Worm (Caenorhabditis elegans) whole organism, late embryonic: ENCODE data around the gene spin-2.

Source experiments
- C08G9.2 ChIP-seq: sonication (generic microtip); optimal IDR thresholded peaks from 2 replicates; lab custom pipeline; 2016; ENCODE audit warnings: mild to moderate bottlenecking, missing genetic modification characterization, moderate library complexity, missing compliant biosample characterization
- C38D4.7 ChIP-seq: fragments of 200-800 bp; sonication (Bioruptor generic); optimal IDR thresholded peaks from 2 replicates; lab custom pipeline; 2018; ENCODE audit warnings: mild to moderate bottlenecking, missing genetic modification characterization, moderate library complexity, missing compliant biosample characterization
- F13H6.1 ChIP-seq: sonication (generic microtip); optimal IDR thresholded peaks from 2 replicates; lab custom pipeline; 2016; ENCODE audit warnings: missing genetic modification characterization, missing compliant biosample characterization
- K09A11.1 ChIP-seq: sonication (generic microtip); optimal IDR thresholded peaks from 2 replicates; lab custom pipeline; 2017; ENCODE audit warnings: antibody characterized with exemption, mild to moderate bottlenecking, missing genetic modification characterization, missing compliant biosample characterization; ENCODE audit not compliant: insufficient read depth
- T23F11.4 ChIP-seq: fragments of 200-800 bp; sonication (Bioruptor generic); optimal IDR thresholded peaks from 2 replicates; lab custom pipeline; 2018; ENCODE audit warnings: mild to moderate bottlenecking, missing genetic modification characterization, missing compliant biosample characterization
- ahr-1 ChIP-seq: sonication (generic microtip); optimal IDR thresholded peaks from 2 replicates; lab custom pipeline; 2016; ENCODE audit warnings: missing genetic modification characterization, missing compliant biosample characterization
- ceh-18 ChIP-seq: sonication (generic microtip); optimal IDR thresholded peaks from 2 replicates; lab custom pipeline; 2016; ENCODE audit warnings: missing genetic modification characterization, missing compliant biosample characterization
- ceh-30 ChIP-seq: fragments of 150-350 bp; optimal IDR thresholded peaks from 2 replicates; lab custom pipeline; 2014; ENCODE audit warnings: missing biosample characterization, missing genetic modification characterization
- ceh-31 ChIP-seq: sonication (generic microtip); optimal IDR thresholded peaks from 2 replicates; lab custom pipeline; 2016; ENCODE audit warnings: missing genetic modification characterization, missing compliant biosample characterization
- ceh-48 ChIP-seq: sonication (generic microtip); optimal IDR thresholded peaks from 2 replicates; lab custom pipeline; 2016; ENCODE audit warnings: missing genetic modification characterization, inconsistent platforms, missing compliant biosample characterization
- ceh-6 ChIP-seq: fragments of 200-800 bp; sonication (Bioruptor generic); optimal IDR thresholded peaks from 2 replicates; lab custom pipeline; 2018; ENCODE audit warnings: mild to moderate bottlenecking, missing genetic modification characterization, missing compliant biosample characterization
- che-1 ChIP-seq: sonication (generic microtip); optimal IDR thresholded peaks from 2 replicates; lab custom pipeline; 2016; ENCODE audit warnings: mild to moderate bottlenecking, missing genetic modification characterization, missing compliant biosample characterization
- dmd-4 ChIP-seq: sonication (generic microtip); optimal IDR thresholded peaks from 2 replicates; lab custom pipeline; 2016; ENCODE audit warnings: borderline replicate concordance, missing genetic modification characterization, missing compliant biosample characterization
- elt-2 ChIP-seq: sonication (generic microtip); optimal IDR thresholded peaks from 2 replicates; lab custom pipeline; 2016; ENCODE audit warnings: missing genetic modification reagents, missing genetic modification characterization, missing compliant biosample characterization
- elt-4 ChIP-seq: sonication (generic microtip); optimal IDR thresholded peaks from 2 replicates; lab custom pipeline; 2016; ENCODE audit warnings: missing genetic modification characterization, missing compliant biosample characterization
- eyg-1 ChIP-seq: sonication (generic microtip); optimal IDR thresholded peaks from 2 replicates; lab custom pipeline; 2016; ENCODE audit warnings: missing genotype, missing genetic modification characterization, missing compliant biosample characterization
- fkh-10 ChIP-seq: fragments of 150-350 bp; optimal IDR thresholded peaks from 2 replicates; lab custom pipeline; 2014; ENCODE audit warnings: missing biosample characterization, missing genetic modification reagents, missing genetic modification characterization
- fkh-6 ChIP-seq: sonication (generic microtip); optimal IDR thresholded peaks from 2 replicates; lab custom pipeline; 2016; ENCODE audit warnings: missing genetic modification characterization, missing compliant biosample characterization
- gmeb-2 ChIP-seq: sonication (generic microtip); optimal IDR thresholded peaks from 2 replicates; lab custom pipeline; 2016; ENCODE audit warnings: missing genetic modification characterization, inconsistent platforms, missing compliant biosample characterization
- hlh-30 ChIP-seq: sonication (generic microtip); optimal IDR thresholded peaks from 2 replicates; lab custom pipeline; 2017; ENCODE audit warnings: antibody characterized with exemption, missing genetic modification characterization, missing compliant biosample characterization; ENCODE audit not compliant: insufficient read depth
- lim-6 ChIP-seq: sonication (generic microtip); optimal IDR thresholded peaks from 2 replicates; lab custom pipeline; 2016; ENCODE audit warnings: missing genetic modification characterization, missing compliant biosample characterization
- lin-11 ChIP-seq: fragments of 200-800 bp; sonication (Bioruptor generic); optimal IDR thresholded peaks from 2 replicates; lab custom pipeline; 2018; ENCODE audit warnings: mild to moderate bottlenecking, missing genetic modification characterization, missing compliant biosample characterization
- madf-2 ChIP-seq: sonication (generic microtip); optimal IDR thresholded peaks from 2 replicates; lab custom pipeline; 2017; ENCODE audit warnings: missing genetic modification characterization, missing compliant biosample characterization
- npax-4 ChIP-seq: sonication (generic microtip); optimal IDR thresholded peaks from 2 replicates; lab custom pipeline; 2016; ENCODE audit warnings: missing genetic modification characterization, missing compliant biosample characterization
- pag-3 ChIP-seq: sonication (generic microtip); optimal IDR thresholded peaks from 2 replicates; lab custom pipeline; 2016; ENCODE audit warnings: missing compliant biosample characterization, missing genetic modification characterization, borderline replicate concordance
- pat-9 ChIP-seq: fragments of 200-800 bp; sonication (Bioruptor generic); optimal IDR thresholded peaks from 2 replicates; lab custom pipeline; 2018; ENCODE audit warnings: mild to moderate bottlenecking, missing genetic modification characterization, moderate library complexity, missing compliant biosample characterization
- pha-2 ChIP-seq: sonication (generic microtip); optimal IDR thresholded peaks from 2 replicates; lab custom pipeline; 2017; ENCODE audit warnings: mild to moderate bottlenecking, missing genetic modification characterization, missing compliant biosample characterization
- pha-4 ChIP-seq: fragments of 150-350 bp; optimal IDR thresholded peaks from 2 replicates; lab custom pipeline; 2018; ENCODE audit warnings: missing biosample characterization, missing genetic modification reagents, missing genetic modification characterization
- pros-1 ChIP-seq: fragments of 150-350 bp; optimal IDR thresholded peaks from 2 replicates; lab custom pipeline; 2014; ENCODE audit warnings: missing biosample characterization, missing genetic modification reagents, missing genetic modification characterization
- rnt-1 ChIP-seq: sonication (generic microtip); optimal IDR thresholded peaks from 2 replicates; lab custom pipeline; 2016; ENCODE audit warnings: missing genetic modification characterization, missing compliant biosample characterization
- sdc-2 ChIP-seq: sonication (generic microtip); optimal IDR thresholded peaks from 2 replicates; lab custom pipeline; 2016; ENCODE audit warnings: missing genotype, missing genetic modification characterization, missing compliant biosample characterization
- tbx-2 ChIP-seq: sonication (generic microtip); optimal IDR thresholded peaks from 2 replicates; lab custom pipeline; 2016; ENCODE audit warnings: missing genetic modification characterization, missing compliant biosample characterization
- tbx-7 ChIP-seq: sonication (generic microtip); optimal IDR thresholded peaks from 2 replicates; lab custom pipeline; 2016; ENCODE audit warnings: missing genotype, missing genetic modification characterization, missing compliant biosample characterization
- ttx-3 ChIP-seq: sonication (generic microtip); optimal IDR thresholded peaks from 2 replicates; lab custom pipeline; 2016; ENCODE audit warnings: missing genetic modification reagents, missing genetic modification characterization, missing compliant biosample characterization
- unc-3 ChIP-seq, 2 experiments: fragments of 200-800 bp in 1 of 2; sonication (Bioruptor generic) in 1 of 2; sonication (generic microtip) in 1 of 2; conservative IDR thresholded peaks in 1 of 2; optimal IDR thresholded peaks in 1 of 2; 2 replicates each; pipeline versions ENCODE4 v1.3.6 to Lab custom; 2016 to 2022; ENCODE audit warnings: missing compliant biosample characterization in 2 of 2, missing genetic modification characterization in 2 of 2, missing genetic modification reagents in 1 of 2
- unc-86 ChIP-seq: sonication (generic microtip); optimal IDR thresholded peaks from 2 replicates; lab custom pipeline; 2016; ENCODE audit warnings: missing genetic modification characterization, missing compliant biosample characterization

Gene spin-2

DNA sequence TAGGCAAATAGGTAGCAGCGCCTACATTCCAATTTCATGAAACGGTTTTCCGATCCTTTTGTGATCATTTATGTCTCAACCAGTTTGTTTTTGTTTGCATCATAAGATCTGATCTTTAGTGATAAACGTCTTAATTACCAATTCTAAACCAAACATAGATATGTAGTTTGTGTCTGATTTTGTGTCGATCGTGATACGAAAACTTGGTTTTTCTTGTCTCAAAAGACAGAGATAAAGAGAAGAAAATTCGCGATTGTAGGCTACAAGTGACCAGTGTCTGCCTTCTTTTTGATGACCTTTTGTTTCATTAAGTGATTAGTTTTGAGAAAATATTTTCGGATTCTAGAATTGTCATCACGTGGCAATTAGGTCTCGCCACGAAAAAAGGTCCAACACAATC is 6.6 kb upstream of the spin-2 start:
- no peak for TF ChIP-seq unc-3 (GFP tag; conservative IDR thresholded peaks at IDR 0.05; lab: Robert Waterston, UW)
- TF ChIP-seq unc-3 (tag; optimal IDR thresholded peaks at IDR 0.05; lab: Kevin White, UChicago), result no peak
- no peak for TF ChIP-seq ceh-31 (tag; lab: Kevin White, UChicago)
- TF ChIP-seq hlh-30 (tag; lab: Kevin White, UChicago), result no peak
- no peak for TF ChIP-seq lin-11
- TF ChIP-seq C38D4.7 (GFP tag; lab: Kevin White, UChicago), result no peak
- TF ChIP-seq dmd-4 (tag; lab: Kevin White, UChicago), result no peak
- TF ChIP-seq fkh-10 (GFP tag; lab: Kevin White, UChicago), result no peak
- TF ChIP-seq tbx-2 (tag; lab: Kevin White, UChicago), result no peak
- no peak for TF ChIP-seq unc-86 (tag; lab: Kevin White, UChicago)
- no peak for TF ChIP-seq elt-4 (tag; lab: Kevin White, UChicago)
- TF ChIP-seq eyg-1 (tag; lab: Kevin White, UChicago), result no peak
- TF ChIP-seq pros-1 (tag; lab: Kevin White, UChicago), result no peak
- no peak for TF ChIP-seq elt-2 (tag; lab: Kevin White, UChicago)
- TF ChIP-seq, all 69 proteins: peak for 0

DNA sequence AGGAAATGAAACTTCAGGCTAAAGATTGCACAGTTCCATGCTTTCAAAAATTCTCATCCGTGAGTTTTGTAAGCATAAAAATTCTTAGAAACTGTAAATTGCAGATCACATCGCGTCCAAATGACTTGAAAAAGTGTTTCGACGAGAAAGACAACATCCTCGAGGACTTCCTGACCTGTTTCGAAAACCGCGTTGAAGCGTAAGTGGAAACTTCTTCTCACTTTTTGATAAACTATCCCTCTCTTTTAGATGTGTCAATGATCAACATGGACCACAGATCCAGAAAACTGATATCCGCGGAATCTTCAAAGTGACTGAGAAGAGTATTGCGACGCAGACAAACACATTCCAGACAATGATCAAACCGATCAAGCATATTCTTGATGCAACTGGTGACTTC is 5.9 kb upstream of the spin-2 start:
- TF ChIP-seq ceh-31 (tag; lab: Kevin White, UChicago) (no peak), fkh-10 (GFP tag; lab: Kevin White, UChicago) (no peak), pha-4 (tag; lab: Kevin White, UChicago) (no peak), C38D4.7 (GFP tag; lab: Kevin White, UChicago) (no peak), che-1 (tag; lab: Kevin White, UChicago) (no peak), ceh-6 (GFP tag; lab: Kevin White, UChicago) (no peak), fkh-6 (tag; lab: Kevin White, UChicago) (no peak), K09A11.1 (tag; lab: Kevin White, UChicago) (no peak), ttx-3 (tag; lab: Kevin White, UChicago) (no peak), sdc-2 (no peak), madf-2 (tag; lab: Kevin White, UChicago) (no peak), eyg-1 (tag; lab: Kevin White, UChicago) (no peak), tbx-7 (no peak), ceh-30 (no peak)

ce11 chrIV:13082106-13082505 is 4.7 kb upstream of the spin-2 start:
- TF ChIP-seq pha-4 (tag; lab: Kevin White, UChicago) (no peak), C38D4.7 (GFP tag; lab: Kevin White, UChicago) (no peak), gmeb-2 (tag; lab: Kevin White, UChicago) (no peak), lin-11 (no peak), pag-3 (tag; lab: Kevin White, UChicago) (no peak), T23F11.4 (no peak), npax-4 (no peak), F13H6.1 (tag; lab: Kevin White, UChicago) (no peak), C08G9.2 (no peak), lim-6 (no peak), pha-2 (tag; lab: Kevin White, UChicago) (no peak), ceh-48 (tag; lab: Kevin White, UChicago) (no peak), K09A11.1 (tag; lab: Kevin White, UChicago) (no peak), tbx-2 (tag; lab: Kevin White, UChicago) (no peak), pat-9 (tag; lab: Kevin White, UChicago) (no peak), fkh-6 (tag; lab: Kevin White, UChicago) (no peak), elt-4 (tag; lab: Kevin White, UChicago) (no peak), ahr-1 (tag; lab: Kevin White, UChicago) (no peak), rnt-1 (no peak), ceh-18 (tag; lab: Kevin White, UChicago) (no peak)
